Fruit fly (Drosophila melanogaster) whole organism: ENCODE results near the gene CG34354.

ENCODE experiments used
- CG8478 ChIP-seq: fragments of >200 bp; optimal IDR thresholded peaks from 2 replicates; lab custom pipeline; 2018; ENCODE audit warnings: inconsistent platforms
- Dll ChIP-seq: fragments of >200 bp; optimal IDR thresholded peaks from 2 replicates; lab custom pipeline; 2017
- pan ChIP-seq: fragments of >200 bp; optimal IDR thresholded peaks from 2 replicates; lab custom pipeline; 2017
- usp ChIP-seq: fragments of >200 bp; optimal IDR thresholded peaks from 2 replicates; lab custom pipeline; 2017; ENCODE audit warnings: missing biosample characterization, missing genetic modification characterization, mixed read lengths

DNA sequence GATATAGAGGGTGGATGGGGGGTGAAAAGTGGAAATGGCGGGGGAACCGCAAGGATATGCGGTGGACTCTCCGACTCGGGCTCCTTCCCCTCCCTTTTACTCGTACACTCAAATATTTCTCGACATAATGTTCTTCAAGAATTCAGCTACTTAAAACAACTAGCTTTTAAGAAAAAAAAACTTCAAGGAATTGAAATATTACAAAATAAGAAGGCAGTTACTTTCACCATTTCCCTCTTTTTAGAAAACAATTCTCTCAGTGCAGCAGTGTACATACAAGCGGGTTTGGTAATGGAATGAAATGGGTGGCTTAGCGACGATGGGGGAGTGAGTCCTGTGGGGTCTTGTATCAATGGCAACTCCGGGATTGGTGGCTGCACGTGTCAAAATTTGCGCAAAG is 28.6 kb upstream of the CG34354 start:
- TF ChIP-seq usp (GFP tag; lab: Kevin White, UChicago) (no peak), pan (no peak), Dll (lab: Kevin White, UChicago) (no peak), CG8478 (lab: Kevin White, UChicago) (no peak)
